Fruit fly (Drosophila melanogaster) whole organism, embryonic: ENCODE results near the gene CG12990.

Source experiments
- BEAF-32 ChIP-seq: fragments of 200-800 bp; sonication (Bioruptor generic); optimal IDR thresholded peaks from 3 replicates; lab custom pipeline; 2017; ENCODE audit warnings: missing biosample characterization, missing genetic modification characterization, mild to moderate bottlenecking, moderate library complexity, missing genetic modification reagents
- CG10267 ChIP-seq: fragments of 200-800 bp; sonication (Bioruptor generic); optimal IDR thresholded peaks from 2 replicates; lab custom pipeline; 2018; ENCODE audit warnings: missing biosample characterization, mild to moderate bottlenecking, missing genetic modification characterization, moderate library complexity
- CG10543 ChIP-seq: fragments of 200-800 bp; sonication (Bioruptor generic); optimal IDR thresholded peaks from 3 replicates; lab custom pipeline; 2017; ENCODE audit warnings: missing biosample characterization, mild to moderate bottlenecking, missing genetic modification characterization, moderate library complexity
- CG12155 ChIP-seq: fragments of 200-800 bp; sonication (Bioruptor generic); optimal IDR thresholded peaks from 3 replicates; lab custom pipeline; 2016; ENCODE audit warnings: missing biosample characterization, missing genetic modification characterization
- CG12299 ChIP-seq: fragments of 200-800 bp; sonication (Bioruptor generic); optimal IDR thresholded peaks from 2 replicates; lab custom pipeline; 2018; ENCODE audit warnings: missing biosample characterization, mild to moderate bottlenecking, missing genetic modification characterization
- CG12659 ChIP-seq: fragments of 200-800 bp; sonication (Bioruptor generic); optimal IDR thresholded peaks from 3 replicates; lab custom pipeline; 2017; ENCODE audit warnings: mild to moderate bottlenecking, missing biosample characterization, missing genetic modification reagents, missing genetic modification characterization
- CG14710 ChIP-seq: fragments of 200-800 bp; sonication (Bioruptor generic); optimal IDR thresholded peaks from 3 replicates; lab custom pipeline; 2019; ENCODE audit warnings: missing biosample characterization, mild to moderate bottlenecking, missing genetic modification characterization, moderate library complexity
- CG15601 ChIP-seq: fragments of 200-800 bp; sonication (Bioruptor generic); optimal IDR thresholded peaks from 3 replicates; lab custom pipeline; 2019; ENCODE audit warnings: missing biosample characterization, mild to moderate bottlenecking, missing genetic modification characterization, moderate library complexity
- CG16813 ChIP-seq: fragments of 200-800 bp; sonication (Bioruptor generic); IDR thresholded peaks from 3 replicates; pipeline ENCODE4 v1.3.6; 2022; ENCODE audit warnings: missing biosample characterization, missing genetic modification characterization; ENCODE audit not compliant: partially characterized antibody
- CG17359 ChIP-seq: fragments of 200-800 bp; sonication (Bioruptor generic); optimal IDR thresholded peaks from 3 replicates; lab custom pipeline; 2018; ENCODE audit warnings: missing biosample characterization, mild to moderate bottlenecking, missing genetic modification characterization, moderate library complexity
- CG17829 ChIP-seq: fragments of 200-800 bp; optimal IDR thresholded peaks from 2 replicates; lab custom pipeline; 2019; ENCODE audit warnings: missing biosample characterization, mild to moderate bottlenecking, missing genetic modification characterization, moderate library complexity
- CG18262 ChIP-seq: fragments of 200-800 bp; optimal IDR thresholded peaks from 3 replicates; lab custom pipeline; 2019; ENCODE audit warnings: missing biosample characterization, mild to moderate bottlenecking, missing genetic modification characterization, moderate library complexity
- CG2120 ChIP-seq: fragments of 200-800 bp; sonication (Bioruptor generic); optimal IDR thresholded peaks from 3 replicates; lab custom pipeline; 2016; ENCODE audit warnings: missing biosample characterization, missing genetic modification characterization
- CG2875 ChIP-seq: fragments of 200-800 bp; sonication (Bioruptor generic); optimal IDR thresholded peaks from 2 replicates; lab custom pipeline; 2017; ENCODE audit warnings: missing biosample characterization, mild to moderate bottlenecking, missing genetic modification characterization, missing genetic modification reagents
- CG31365 ChIP-seq: fragments of 200-800 bp; sonication (Bioruptor generic); optimal IDR thresholded peaks from 2 replicates; lab custom pipeline; 2018; ENCODE audit warnings: missing biosample characterization, mild to moderate bottlenecking, missing genetic modification characterization
- CG33557 ChIP-seq: fragments of 200-800 bp; sonication (Bioruptor generic); optimal IDR thresholded peaks from 2 replicates; lab custom pipeline; 2019; ENCODE audit warnings: missing biosample characterization, mild to moderate bottlenecking, missing genetic modification characterization, moderate library complexity
- CG9797 ChIP-seq: fragments of 200-800 bp; sonication (Bioruptor generic); optimal IDR thresholded peaks from 3 replicates; lab custom pipeline; 2018; ENCODE audit warnings: missing biosample characterization, mild to moderate bottlenecking, missing genetic modification characterization
- CG9932 ChIP-seq: fragments of 200-800 bp; sonication (Bioruptor generic); IDR thresholded peaks from 2 replicates; pipeline ENCODE4 v1.3.6; 2022; ENCODE audit warnings: missing biosample characterization, missing genetic modification characterization
- Dad ChIP-seq: fragments of 200-800 bp; sonication (Bioruptor generic); optimal IDR thresholded peaks from 3 replicates; lab custom pipeline; 2016; ENCODE audit warnings: missing biosample characterization, missing genetic modification characterization
- E2f2 ChIP-seq: fragments of 200-800 bp; sonication (Bioruptor generic); IDR thresholded peaks from 2 replicates; pipeline ENCODE4 v1.3.6; 2022; ENCODE audit warnings: missing biosample characterization, missing genetic modification characterization
- Elba2 ChIP-seq: fragments of 200-800 bp; sonication (Bioruptor generic); optimal IDR thresholded peaks from 3 replicates; lab custom pipeline; 2016; ENCODE audit warnings: missing biosample characterization, missing genetic modification characterization
- Fer1 ChIP-seq: fragments of 200-800 bp; sonication (Bioruptor generic); optimal IDR thresholded peaks from 2 replicates; lab custom pipeline; 2017; ENCODE audit warnings: missing biosample characterization, mild to moderate bottlenecking, missing genetic modification characterization
- HLH4C ChIP-seq: fragments of 200-800 bp; sonication (Bioruptor generic); IDR thresholded peaks from 3 replicates; pipeline ENCODE4 v1.3.6; 2022; ENCODE audit warnings: missing biosample characterization, missing genetic modification characterization; ENCODE audit not compliant: partially characterized antibody
- Hey ChIP-seq: fragments of 200-800 bp; sonication (Bioruptor generic); optimal IDR thresholded peaks from 3 replicates; lab custom pipeline; 2018; ENCODE audit warnings: missing biosample characterization, mild to moderate bottlenecking, missing genetic modification characterization
- HmgD ChIP-seq: fragments of 200-800 bp; sonication (Bioruptor generic); optimal IDR thresholded peaks from 3 replicates; lab custom pipeline; 2016; ENCODE audit warnings: missing biosample characterization, missing genetic modification characterization
- Hr51 ChIP-seq, 2 experiments: fragments of 200-800 bp; sonication (Bioruptor generic); optimal IDR thresholded peaks; 2 replicates in 1 of 2; 3 replicates in 1 of 2; lab custom pipeline; 2016 to 2018; ENCODE audit warnings: missing biosample characterization in 2 of 2, missing genetic modification characterization in 2 of 2, mild to moderate bottlenecking in 1 of 2, moderate library complexity in 1 of 2
- Lpt ChIP-seq: fragments of >200 bp; optimal IDR thresholded peaks from 2 replicates; lab custom pipeline; 2018; ENCODE audit warnings: missing biosample characterization, missing genetic modification characterization
- Med ChIP-seq: fragments of 200-800 bp; sonication (Bioruptor generic); peaks from one replicate; lab custom pipeline; 2016; ENCODE audit warnings: missing biosample characterization, missing genetic modification characterization, mild to moderate bottlenecking, inconsistent platforms, moderate library complexity
- Nf-YB ChIP-seq: fragments of 200-800 bp; sonication (Bioruptor generic); optimal IDR thresholded peaks from 3 replicates; lab custom pipeline; 2019; ENCODE audit warnings: missing biosample characterization, mild to moderate bottlenecking, missing genetic modification characterization, moderate library complexity
- Ptx1 ChIP-seq: fragments of 200-800 bp; sonication (Bioruptor generic); IDR thresholded peaks from 2 replicates; pipeline ENCODE4 v1.3.6; 2022; ENCODE audit warnings: missing biosample characterization, missing genetic modification characterization
- Scr ChIP-seq: fragments of 200-800 bp; sonication (Bioruptor generic); IDR thresholded peaks from 2 replicates; pipeline ENCODE4 v1.3.6; 2022; ENCODE audit warnings: missing biosample characterization, missing genetic modification characterization; ENCODE audit not compliant: partially characterized antibody
- Sry-δ ChIP-seq: fragments of 200-800 bp; sonication (Bioruptor generic); optimal IDR thresholded peaks from 2 replicates; lab custom pipeline; 2016; ENCODE audit warnings: missing biosample characterization, missing genetic modification characterization
- Usf ChIP-seq: fragments of 200-800 bp; sonication (Bioruptor generic); optimal IDR thresholded peaks from 2 replicates; lab custom pipeline; 2017; ENCODE audit warnings: missing genotype, missing biosample characterization, missing genetic modification characterization
- Xbp1 ChIP-seq: fragments of 200-800 bp; sonication (Bioruptor generic); optimal IDR thresholded peaks from 3 replicates; lab custom pipeline; 2016; ENCODE audit warnings: missing biosample characterization, mild to moderate bottlenecking, missing genetic modification characterization
- YL-1 ChIP-seq: fragments of 200-800 bp; sonication (Bioruptor generic); optimal IDR thresholded peaks from 3 replicates; lab custom pipeline; 2017; ENCODE audit warnings: missing biosample characterization, mild to moderate bottlenecking, missing genetic modification characterization
- amos ChIP-seq: fragments of 200-800 bp; sonication (Bioruptor generic); IDR thresholded peaks from 2 replicates; pipeline ENCODE4 v1.3.6; 2022; ENCODE audit warnings: missing biosample characterization, missing genetic modification characterization; ENCODE audit not compliant: partially characterized antibody
- bbx ChIP-seq: fragments of 200-800 bp; sonication (Bioruptor generic); IDR thresholded peaks from 2 replicates; pipeline ENCODE4 v1.3.6; 2022; ENCODE audit warnings: missing biosample characterization, missing genetic modification characterization; ENCODE audit not compliant: partially characterized antibody
- dm ChIP-seq: fragments of 200-800 bp; sonication (Bioruptor generic); optimal IDR thresholded peaks from 3 replicates; lab custom pipeline; 2016; ENCODE audit warnings: missing biosample characterization, missing genetic modification characterization
- dmrt99B ChIP-seq: fragments of 200-800 bp; sonication (Bioruptor generic); optimal IDR thresholded peaks from 2 replicates; lab custom pipeline; 2018; ENCODE audit warnings: missing biosample characterization, mild to moderate bottlenecking, missing genetic modification characterization, moderate library complexity
- gfzf ChIP-seq: fragments of 200-800 bp; sonication (Bioruptor generic); optimal IDR thresholded peaks from 2 replicates; lab custom pipeline; 2016; ENCODE audit warnings: missing biosample characterization, mild to moderate bottlenecking, missing genetic modification characterization, moderate library complexity
- hb ChIP-seq: fragments of 200-800 bp; sonication (Bioruptor generic); IDR thresholded peaks from 3 replicates; pipeline ENCODE4 v1.3.6; 2022; ENCODE audit warnings: missing biosample characterization, missing genetic modification characterization; ENCODE audit not compliant: partially characterized antibody
- hbn ChIP-seq: fragments of 200-800 bp; sonication (Bioruptor generic); IDR thresholded peaks from 2 replicates; pipeline ENCODE4 v1.3.6; 2022; ENCODE audit warnings: missing biosample characterization, missing genetic modification characterization; ENCODE audit not compliant: partially characterized antibody
- mld ChIP-seq: fragments of 200-800 bp; sonication (Bioruptor generic); IDR thresholded peaks from 3 replicates; pipeline ENCODE4 v1.3.6; 2022; ENCODE audit warnings: missing biosample characterization, missing genetic modification characterization; ENCODE audit not compliant: partially characterized antibody
- nmo ChIP-seq: fragments of 200-800 bp; sonication (Bioruptor generic); optimal IDR thresholded peaks from 2 replicates; lab custom pipeline; 2018; ENCODE audit warnings: missing biosample characterization, mild to moderate bottlenecking, missing genetic modification characterization, moderate library complexity
- sna ChIP-seq: fragments of 200-800 bp; sonication (Bioruptor generic); IDR thresholded peaks from 2 replicates; pipeline ENCODE4 v1.3.6; 2022; ENCODE audit warnings: missing biosample characterization, missing genetic modification characterization; ENCODE audit not compliant: partially characterized antibody
- tin ChIP-seq: fragments of 200-800 bp; sonication (Bioruptor generic); optimal IDR thresholded peaks from 3 replicates; lab custom pipeline; 2016; ENCODE audit warnings: missing biosample characterization, missing genetic modification characterization
- unc-4 ChIP-seq: fragments of 200-800 bp; sonication (Bioruptor generic); IDR thresholded peaks from 2 replicates; pipeline ENCODE4 v1.3.6; 2022; ENCODE audit warnings: missing biosample characterization, missing genetic modification characterization; ENCODE audit not compliant: partially characterized antibody
- wek ChIP-seq: fragments of 200-800 bp; sonication (Bioruptor generic); optimal IDR thresholded peaks from 3 replicates; lab custom pipeline; 2018; ENCODE audit warnings: missing biosample characterization, mild to moderate bottlenecking, missing genetic modification characterization, moderate library complexity

The CG12990 gene

dm6 chrX:17636001-17636400 is 35.7 kb downstream of the CG12990 start, which contains the start of the genes CG8289 and CG5800 (continued):
- TF ChIP-seq YL-1 (GFP tag; lab: Kevin White, UChicago) (peak; percentile 84), HLH4C (GFP tag; lab: Robert Waterston, UW) (peak; percentile 37; the same call in 1 of the 3 replicates), CG18262 (peak; percentile 42), CG12299 (peak; percentile 15), mld (GFP tag; lab: Robert Waterston, UW) (peak; percentile 23; the same call in 1 of the 3 replicates), CG2120 (GFP tag; lab: Kevin White, UChicago) (peak; percentile 10), unc-4 (peak; percentile 76), CG12155 (GFP tag; lab: Kevin White, UChicago) (peak; percentile 15), CG2875 (no peak), nmo (peak; percentile 49), Elba2 (GFP tag; lab: Kevin White, UChicago) (peak; percentile 47), CG31365 (tag; lab: Kevin White, UChicago) (no peak), Usf (GFP tag; lab: Kevin White, UChicago) (no peak), CG16813 (GFP tag; lab: Robert Waterston, UW) (peak; percentile 56), E2f2 (peak; percentile 58), Xbp1 (GFP tag; lab: Kevin White, UChicago) (peak; percentile 22), wek (GFP tag; lab: Kevin White, UChicago) (no peak), CG17829 (peak; percentile 65), BEAF-32 (peak; percentile 71), tin (GFP tag; lab: Kevin White, UChicago) (peak; percentile 4), Dad (no peak), CG10543 (GFP tag; lab: Kevin White, UChicago) (peak; percentile 5), Hey (tag; lab: Kevin White, UChicago) (no peak), bbx (GFP tag; lab: Robert Waterston, UW) (peak; percentile 69), Sry-δ (GFP tag; lab: Kevin White, UChicago) (peak; percentile 79), Nf-YB (GFP tag; lab: Kevin White, UChicago) (no peak), CG12659 (GFP tag; lab: Kevin White, UChicago) (peak; percentile 65), hbn (GFP tag; lab: Robert Waterston, UW) (peak; percentile 41; the same call in 1 of the 2 replicates), CG15601 (tag; lab: Kevin White, UChicago) (no peak), Ptx1 (GFP tag; lab: Robert Waterston, UW) (0 out of 2 replicates have a peak, but pooled peaks have one; percentile 15), sna (GFP tag; lab: Robert Waterston, UW) (peak; percentile 59), CG14710 (tag; lab: Kevin White, UChicago) (peak; percentile 79), CG9797 (GFP tag; lab: Kevin White, UChicago) (peak; percentile 74), Scr (GFP tag; lab: Robert Waterston, UW) (peak; percentile 69), hb (0 out of 3 replicates have a peak, but pooled peaks have one; percentile 14), gfzf (peak; percentile 59), amos (peak; percentile 68), HmgD (no peak), CG10267 (tag; lab: Kevin White, UChicago) (peak; percentile 71), Fer1 (GFP tag; lab: Kevin White, UChicago) (peak; percentile 32), Lpt (no peak), CG17359 (no peak), CG33557 (GFP tag; lab: Kevin White, UChicago) (peak; percentile 20), Med (peak; percentile 59), CG9932 (GFP tag; lab: Robert Waterston, UW) (0 out of 2 replicates have a peak, but pooled peaks have one; percentile 9), Hr51 (GFP tag; optimal IDR thresholded peaks at IDR 0.05; lab: Kevin White, UChicago) (no peak), dm (GFP tag; lab: Kevin White, UChicago) (peak; percentile 56), dmrt99B (tag; lab: Kevin White, UChicago) (no peak)
